Fruit fly (Drosophila melanogaster) whole organism, pupa: Measurements from ENCODE around the gene Vha16-5.

ENCODE experiments used
- CG13204 ChIP-seq: fragments of 200-800 bp; sonication (Bioruptor generic); optimal IDR thresholded peaks from 2 replicates; lab custom pipeline; 2018; ENCODE audit warnings: missing biosample characterization, mild to moderate bottlenecking, missing genetic modification characterization, moderate library complexity
- CG15710 ChIP-seq: fragments of 200-800 bp; sonication (Bioruptor generic); optimal IDR thresholded peaks from 2 replicates; lab custom pipeline; 2018; ENCODE audit warnings: missing biosample characterization, mild to moderate bottlenecking, missing genetic modification characterization, moderate library complexity
- CG32121 ChIP-seq: fragments of 200-800 bp; sonication (Bioruptor generic); IDR thresholded peaks from 2 replicates; pipeline ENCODE4 v1.3.6; 2022; ENCODE audit warnings: missing biosample characterization, missing genetic modification characterization
- CG8301 ChIP-seq: fragments of 200-800 bp; sonication (Bioruptor generic); optimal IDR thresholded peaks from 2 replicates; lab custom pipeline; 2018; ENCODE audit warnings: missing biosample characterization, mild to moderate bottlenecking, missing genetic modification characterization
- D1 ChIP-seq: fragments of 200-800 bp; sonication (Bioruptor generic); optimal IDR thresholded peaks from 2 replicates; lab custom pipeline; 2018; ENCODE audit warnings: missing biosample characterization, mild to moderate bottlenecking, missing genetic modification characterization, moderate library complexity
- EcR ChIP-seq: fragments of 200-800 bp; sonication (Bioruptor generic); optimal IDR thresholded peaks from 3 replicates; lab custom pipeline; 2019; ENCODE audit warnings: missing biosample characterization, missing genetic modification characterization, mild to moderate bottlenecking, moderate library complexity, missing genetic modification reagents
- Pif1A ChIP-seq: fragments of 200-800 bp; sonication (Bioruptor generic); optimal IDR thresholded peaks from 3 replicates; lab custom pipeline; 2016; ENCODE audit warnings: missing biosample characterization, missing genetic modification characterization
- Pif1B ChIP-seq: fragments of 200-800 bp; sonication (Bioruptor generic); optimal IDR thresholded peaks from 3 replicates; lab custom pipeline; 2016; ENCODE audit warnings: missing biosample characterization, missing genetic modification characterization
- rn ChIP-seq: fragments of 200-800 bp; sonication (Bioruptor generic); IDR thresholded peaks from 2 replicates; pipeline ENCODE4 v1.3.6; 2022; ENCODE audit warnings: missing biosample characterization, missing genetic modification characterization

DNA sequence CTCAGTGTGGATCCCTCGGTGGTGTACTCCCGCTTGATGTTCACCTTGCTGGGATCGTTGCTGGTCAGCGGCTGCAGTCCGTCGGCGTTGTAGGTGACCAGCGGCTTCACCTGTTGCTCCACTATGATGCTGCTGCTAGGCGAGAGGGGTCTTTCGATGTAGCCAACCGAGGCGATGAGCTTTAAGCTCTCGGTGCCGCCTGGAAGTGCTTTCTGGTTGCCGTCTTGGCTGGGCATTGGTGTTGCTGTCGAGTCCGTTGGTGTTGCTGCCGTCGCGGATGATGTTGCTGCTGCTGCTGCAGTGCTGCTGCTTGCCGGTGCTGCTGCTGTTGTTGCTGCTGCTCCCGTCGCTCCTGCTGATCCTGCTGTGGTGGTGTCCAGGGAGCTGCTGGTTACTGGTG, 37.2 kb upstream of the Vha16-5 start:
- no peak for TF ChIP-seq CG15710 (tag; lab: Kevin White, UChicago)
- no peak for TF ChIP-seq D1 (tag; lab: Kevin White, UChicago)
- TF ChIP-seq rn, result no peak
- no peak for TF ChIP-seq CG13204
- TF ChIP-seq EcR (GFP tag; lab: Kevin White, UChicago), result no peak
- TF ChIP-seq CG32121 (GFP tag; lab: Robert Waterston, UW), result no peak
- no peak for TF ChIP-seq CG8301
- TF ChIP-seq Pif1A, result no peak
- TF ChIP-seq Pif1B (GFP tag; lab: Kevin White, UChicago), result no peak
